Worm (Caenorhabditis elegans): ENCODE results near the gene F56C3.3.
"Not testable (repeated sequence)": the region's sequence is repeated elsewhere in the genome, so short reads cannot be mapped to it uniquely, and the experiment has no call there.

Gene F56C3.3

DNA sequence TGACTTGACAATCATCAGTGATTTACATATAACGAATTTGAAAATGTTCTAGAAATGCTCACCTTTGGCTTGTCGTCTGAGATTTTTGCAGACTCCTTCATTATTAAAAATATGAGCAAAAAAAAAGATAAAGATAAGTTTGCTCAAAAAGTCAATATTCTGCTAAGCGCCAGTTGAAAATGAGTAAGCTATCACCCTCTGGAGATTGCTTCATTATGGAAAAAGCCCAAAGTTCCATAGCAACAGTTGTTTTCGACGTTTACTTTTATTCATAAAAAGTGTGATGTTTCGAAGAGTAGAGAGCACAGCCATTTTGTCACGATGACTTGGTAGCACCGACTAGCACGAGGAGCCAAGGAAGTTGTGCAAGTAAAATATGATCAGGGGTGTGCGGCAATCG, at the start of gene F56C3.3:
Gene F56C3.3 (minus strand): TSS at position 101 of the 400 bp plus-strand sequence.
- TF ChIP-seq efl-1 (optimal IDR thresholded peaks at IDR 0.05) (no peak), efl-1 (GFP tag; optimal IDR thresholded peaks at IDR 0.05 in 1 of 2) (no peak), nhr-77 (tag; optimal IDR thresholded peaks at IDR 0.05) (no peak), nhr-47 (tag; optimal IDR thresholded peaks at IDR 0.05) (no peak), nhr-12 (tag; optimal IDR thresholded peaks at IDR 0.05) (no peak), fkh-4 (tag; optimal IDR thresholded peaks at IDR 0.05; ENCODE audit: borderline replicate concordance) (no peak), alr-1 (tag; optimal IDR thresholded peaks at IDR 0.05; ENCODE audit: borderline replicate concordance) (no peak), C16A3.4 (tag; optimal IDR thresholded peaks at IDR 0.05) (no peak), fos-1 (tag; optimal IDR thresholded peaks at IDR 0.05) (no peak), ztf-11 (tag; optimal IDR thresholded peaks at IDR 0.05) (no peak), dpl-1 (GFP tag; optimal IDR thresholded peaks at IDR 0.05) (no peak), F16B12.6 (tag; optimal IDR thresholded peaks at IDR 0.05) (no peak), snu-23 (GFP tag; optimal IDR thresholded peaks at IDR 0.05) (no peak), swsn-7 (tag; optimal IDR thresholded peaks at IDR 0.05) (no peak), unc-30 (tag; optimal IDR thresholded peaks at IDR 0.05) (no peak)

ce11 chrX:1403971-1404370, 45.8 kb upstream of the F56C3.3 start, which contains the start of gene ZK402.1:
Gene ZK402.1 (plus strand): TSS chrX:1404271.
- TF ChIP-seq pag-3 (tag; optimal IDR thresholded peaks at IDR 0.05; ENCODE audit: borderline replicate concordance, insufficient read depth); nhr-28 (tag; optimal IDR thresholded peaks at IDR 0.05); C04F5.9 (tag; optimal IDR thresholded peaks at IDR 0.05): not testable (repeated sequence)

- TF ChIP-seq vab-15, jun-1, elt-3 (tag; optimal IDR thresholded peaks at IDR 0.05): not testable (repeated sequence)
These were observed 45.2 kb upstream of the F56C3.3 start, which contains the start of gene ZK402.2 for ce11 chrX:1403444-1403843. Gene ZK402.2 (plus strand): TSS chrX:1403744.

DNA sequence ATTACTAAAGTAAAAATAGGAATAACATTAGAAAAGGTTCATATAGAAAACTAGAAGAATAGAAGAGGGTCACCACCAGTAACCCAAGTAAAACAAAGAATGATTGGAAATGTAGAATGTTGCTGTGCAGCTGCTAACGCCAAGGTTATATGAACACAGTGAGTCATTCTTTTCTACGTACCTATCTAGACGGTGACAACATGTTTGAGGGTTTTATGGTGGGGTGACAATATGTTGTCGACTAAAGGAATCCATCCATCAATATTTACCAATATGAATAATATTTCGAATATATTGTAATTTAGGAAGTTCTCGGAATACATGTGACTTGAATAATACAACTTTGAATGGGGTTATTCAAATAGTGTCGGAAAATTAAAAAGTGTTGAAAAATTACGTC, 43.1 kb upstream of the F56C3.3 start, which contains the start of gene ZK402.5:
Gene ZK402.5 (minus strand): TSS at position 101 of the 400 bp plus-strand sequence.
- TF ChIP-seq ets-5 (GFP tag; IDR thresholded peaks at IDR 0.05) (no peak), xbp-1 (tag; optimal IDR thresholded peaks at IDR 0.05) (no peak), sox-4 (tag; optimal IDR thresholded peaks at IDR 0.05) (no peak), fos-1 (tag; optimal IDR thresholded peaks at IDR 0.05) (no peak), ceh-82 (tag; optimal IDR thresholded peaks at IDR 0.05) (no peak), nhr-11 (tag; optimal IDR thresholded peaks at IDR 0.05) (no peak), unc-98 (GFP tag; IDR thresholded peaks at IDR 0.05) (no peak), nhr-71 (tag; optimal IDR thresholded peaks at IDR 0.05) (no peak), nhr-76 (tag; optimal IDR thresholded peaks at IDR 0.05) (no peak), sup-37 (GFP tag; optimal IDR thresholded peaks at IDR 0.05) (no peak), lin-13 (GFP tag; optimal IDR thresholded peaks at IDR 0.05) (no peak), blmp-1 (tag; optimal IDR thresholded peaks at IDR 0.05) (no peak), ama-1 (optimal IDR thresholded peaks at IDR 0.05) (no peak), dsc-1 (tag; optimal IDR thresholded peaks at IDR 0.05) (no peak), lin-14 (GFP tag; optimal IDR thresholded peaks at IDR 0.05) (no peak), ceh-8 (GFP tag; optimal IDR thresholded peaks at IDR 0.05) (no peak), snpc-4 (tag; optimal IDR thresholded peaks at IDR 0.05) (no peak), tlp-1 (tag; optimal IDR thresholded peaks at IDR 0.05) (no peak)
